Worm (Caenorhabditis elegans) whole organism, L4/young adult: ENCODE results near the gene R12B2.6.

Experiments used
- W03F9.2 ChIP-seq: fragments of 150-350 bp; optimal IDR thresholded peaks from 2 replicates; lab custom pipeline; 2014; ENCODE audit warnings: missing biosample characterization, missing genetic modification characterization
- dao-5 ChIP-seq: sonication (generic microtip); optimal IDR thresholded peaks from 2 replicates; lab custom pipeline; 2016; ENCODE audit warnings: missing genotype, missing genetic modification characterization, moderate library complexity, missing compliant biosample characterization
- him-1 ChIP-seq: sonication (generic microtip); optimal IDR thresholded peaks from 2 replicates; lab custom pipeline; 2016; ENCODE audit warnings: missing genotype, missing genetic modification reagents, missing genetic modification characterization, missing compliant biosample characterization

Gene R12B2.6

DNA sequence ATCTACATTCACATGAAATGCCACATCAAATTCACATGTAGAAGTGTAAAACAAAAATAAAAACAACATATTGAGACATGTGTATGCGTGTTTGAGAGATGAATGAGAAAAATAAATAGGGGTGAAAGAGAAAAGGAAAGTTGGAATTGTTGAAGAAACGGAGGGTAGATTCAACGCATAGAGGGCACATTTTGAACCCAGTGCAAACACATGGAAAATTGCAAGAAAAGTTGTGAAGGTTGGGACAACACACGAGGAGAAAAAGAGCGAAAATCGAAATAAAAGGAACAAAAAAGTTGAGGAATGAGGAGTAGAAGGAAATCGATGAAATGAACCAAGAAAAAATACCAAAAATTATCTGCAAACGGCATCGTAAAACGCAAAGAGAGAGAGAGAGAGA is 5.6 kb upstream of the R12B2.6 start:
- TF ChIP-seq dao-5 = no peak
- no peak for TF ChIP-seq W03F9.2
- TF ChIP-seq him-1 (tag; lab: Kevin White, UChicago) = no peak

- TF ChIP-seq W03F9.2 (no peak), dao-5 (no peak), him-1 (tag; lab: Kevin White, UChicago) (no peak)
Observed at ce11 chrIII:5839147-5839546, 5.2 kb upstream of the R12B2.6 start.

ce11 chrIII:5838159-5839046 is 4.5 kb upstream of the R12B2.6 start:
- TF ChIP-seq him-1 (tag; lab: Kevin White, UChicago) (no peak), W03F9.2 (no peak), dao-5 (no peak)

DNA sequence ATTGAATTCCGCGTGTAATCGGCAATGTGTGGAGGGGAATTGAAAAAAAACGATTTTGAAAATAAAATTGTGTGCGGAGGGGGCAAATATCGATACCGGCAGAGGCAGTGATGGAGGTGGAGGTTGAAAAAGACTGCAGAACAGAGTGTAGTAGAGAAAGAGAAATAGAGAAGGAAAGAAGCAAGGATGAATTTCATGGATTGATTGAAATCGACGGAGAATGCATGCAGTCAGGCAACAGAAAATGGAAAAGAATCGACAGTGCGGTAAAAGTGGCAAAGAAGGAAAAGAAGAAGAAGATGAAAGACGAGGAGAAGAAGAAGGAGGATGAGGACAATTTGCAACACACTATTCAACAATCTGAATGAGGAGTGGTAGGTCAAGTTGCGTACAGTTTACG is 2.9 kb upstream of the R12B2.6 start, which contains the start of gene W04D12.1:
Gene W04D12.1 (plus strand): TSS at position 111 of the 400 bp plus-strand sequence.
- TF ChIP-seq him-1 (tag; lab: Kevin White, UChicago) (no peak), W03F9.2 (no peak), dao-5 (no peak)

DNA sequence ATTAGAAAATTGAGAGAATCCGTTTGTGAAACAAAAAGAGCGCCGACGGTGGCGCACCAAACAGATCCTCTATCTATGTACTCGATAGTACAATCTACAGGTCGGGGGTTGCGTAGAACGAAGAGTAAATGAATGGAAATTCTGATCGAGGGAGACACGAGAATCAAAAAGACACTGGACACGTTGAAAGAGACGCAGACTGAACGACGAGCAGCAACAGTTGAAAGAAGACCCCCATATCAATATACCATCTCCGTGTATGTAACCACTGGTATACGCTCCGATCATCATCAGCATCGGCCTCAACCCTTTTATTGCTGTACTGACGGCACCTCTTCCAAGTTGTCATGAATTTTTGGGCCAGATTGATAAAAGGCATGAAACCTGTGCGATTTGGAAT is 2.3 kb upstream of the R12B2.6 start:
- TF ChIP-seq W03F9.2 (no peak), dao-5 (no peak), him-1 (tag; lab: Kevin White, UChicago) (no peak)

DNA sequence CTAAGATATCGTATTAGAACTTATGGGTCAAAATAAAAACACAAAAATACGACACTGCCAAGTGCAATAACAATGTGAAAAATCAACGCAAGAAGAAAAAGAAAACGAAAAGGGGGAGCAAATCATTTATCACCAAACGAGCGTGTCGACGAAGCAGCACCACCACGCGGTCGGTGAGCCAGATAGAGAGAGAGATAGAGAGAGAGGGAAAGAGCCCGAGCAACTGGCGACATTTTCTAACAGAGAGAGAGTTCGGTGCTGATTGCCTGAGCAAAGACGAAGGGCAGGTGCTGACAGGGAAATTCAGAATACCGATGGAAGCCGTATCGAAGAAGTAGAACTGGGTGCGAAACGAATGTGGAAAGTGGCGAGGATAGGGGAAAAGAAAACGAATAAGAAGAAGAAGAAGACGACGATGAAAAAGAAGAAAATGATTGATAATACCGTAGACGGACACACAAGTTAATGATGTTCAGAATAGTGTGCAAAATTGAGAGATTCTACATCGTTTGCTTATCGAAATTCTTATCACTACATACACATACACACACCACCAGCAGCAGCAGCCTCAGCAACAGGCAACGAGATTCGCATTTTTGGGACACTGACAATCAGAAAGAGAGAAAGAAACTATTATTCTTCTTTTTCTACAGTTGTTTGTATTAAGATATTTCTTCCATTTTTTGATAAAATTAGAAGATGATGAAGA is 1.4 kb upstream of the R12B2.6 start:
- TF ChIP-seq W03F9.2 = no peak
- no peak for TF ChIP-seq him-1 (tag; lab: Kevin White, UChicago)
- no peak for TF ChIP-seq dao-5

ce11 chrIII:5834663-5835062 is 710 bp upstream of the R12B2.6 start:
- TF ChIP-seq W03F9.2 (no peak), him-1 (tag; lab: Kevin White, UChicago) (no peak), dao-5 (no peak)

DNA sequence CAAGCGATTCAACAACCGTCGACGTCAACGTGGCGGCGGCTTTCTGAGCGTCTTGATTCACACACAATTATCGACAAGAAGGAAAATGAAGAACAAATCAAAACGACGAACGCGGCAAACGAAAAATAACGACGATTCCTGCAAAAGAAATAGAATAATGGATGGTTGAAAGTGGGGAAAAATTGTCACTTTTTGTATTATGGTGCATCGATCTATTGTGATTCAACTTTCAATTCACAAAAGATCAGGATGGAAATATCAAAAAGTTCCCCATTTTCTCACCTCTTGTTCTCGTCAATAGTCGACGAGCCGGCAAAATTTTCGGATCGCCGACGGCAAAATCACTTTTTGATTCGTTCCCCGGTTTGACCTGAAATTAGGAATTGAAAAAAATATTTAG is 577 bp downstream of the R12B2.6 start, which contains the start of the genes R12B2.13 and mdt-15:
Gene R12B2.13 (minus strand): TSS at position 101 of the 400 bp plus-strand sequence.
Gene mdt-15 (minus strand): TSS at position 376 of the 400 bp plus-strand sequence.
- TF ChIP-seq dao-5 (no peak), W03F9.2 (no peak), him-1 (tag; lab: Kevin White, UChicago) (no peak)

- TF ChIP-seq him-1 (tag; lab: Kevin White, UChicago) (no peak), W03F9.2 (no peak), dao-5 (no peak)
Observed at ce11 chrIII:5832442-5832841, 1.5 kb downstream of the R12B2.6 start.

- TF ChIP-seq him-1 (tag; lab: Kevin White, UChicago) (no peak), dao-5 (no peak), W03F9.2 (no peak)
Observed at ce11 chrIII:5828065-5828464, 5.9 kb downstream of the R12B2.6 start.

DNA sequence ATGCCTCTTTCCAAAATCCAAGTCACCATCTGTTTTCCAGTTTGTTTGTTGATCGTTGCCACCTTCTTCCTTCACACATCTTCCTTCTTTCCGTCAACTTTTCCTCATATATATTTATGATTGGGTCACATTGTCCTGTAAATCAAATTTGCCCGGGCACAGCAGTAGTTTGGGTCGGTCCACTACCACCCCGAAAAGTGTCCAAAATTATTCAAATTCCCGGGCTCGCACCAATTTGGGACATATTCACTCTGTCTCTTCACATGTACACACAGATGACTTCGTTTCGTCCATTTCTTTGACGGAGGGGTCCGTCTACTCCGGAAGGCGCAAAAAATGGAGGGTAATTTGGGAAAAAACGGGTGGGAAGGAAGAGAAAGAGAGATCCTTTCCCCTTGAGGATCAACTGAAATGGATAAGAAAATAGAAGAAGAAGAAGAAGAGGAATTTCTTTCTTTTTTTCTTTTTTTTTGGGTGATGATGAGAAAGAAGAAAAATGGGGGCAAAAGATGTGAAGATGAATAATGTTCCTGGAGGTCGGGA is 7.0 kb downstream of the R12B2.6 start:
- TF ChIP-seq him-1 (tag; lab: Kevin White, UChicago) = peak; percentile 39
- no peak for TF ChIP-seq W03F9.2

DNA sequence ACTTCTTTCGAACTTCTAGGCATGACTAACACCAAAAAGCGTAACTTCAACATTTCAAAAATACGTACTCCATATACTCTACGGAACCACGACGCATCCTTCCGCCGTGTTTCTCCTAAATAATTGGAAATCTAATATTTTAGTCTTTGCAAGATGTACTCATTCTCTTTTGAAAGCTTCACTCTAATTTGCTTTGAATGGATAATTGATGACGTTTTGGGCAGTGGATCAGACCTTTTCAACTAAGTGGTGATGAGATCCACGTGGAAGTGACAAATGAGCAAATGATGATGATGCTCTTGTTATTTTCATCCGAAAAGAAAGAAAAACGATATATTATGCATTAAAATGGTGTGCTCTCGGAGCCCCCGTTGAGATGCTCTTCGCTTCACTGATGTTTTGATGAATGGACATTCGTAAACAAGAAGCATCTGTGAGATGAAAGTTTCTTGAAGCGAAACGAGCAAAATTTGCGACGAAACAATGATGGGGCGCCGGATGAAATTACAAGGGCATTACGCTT is 9.4 kb downstream of the R12B2.6 start:
- TF ChIP-seq him-1 (tag; lab: Kevin White, UChicago) (no peak), dao-5 (no peak), W03F9.2 (no peak)

DNA sequence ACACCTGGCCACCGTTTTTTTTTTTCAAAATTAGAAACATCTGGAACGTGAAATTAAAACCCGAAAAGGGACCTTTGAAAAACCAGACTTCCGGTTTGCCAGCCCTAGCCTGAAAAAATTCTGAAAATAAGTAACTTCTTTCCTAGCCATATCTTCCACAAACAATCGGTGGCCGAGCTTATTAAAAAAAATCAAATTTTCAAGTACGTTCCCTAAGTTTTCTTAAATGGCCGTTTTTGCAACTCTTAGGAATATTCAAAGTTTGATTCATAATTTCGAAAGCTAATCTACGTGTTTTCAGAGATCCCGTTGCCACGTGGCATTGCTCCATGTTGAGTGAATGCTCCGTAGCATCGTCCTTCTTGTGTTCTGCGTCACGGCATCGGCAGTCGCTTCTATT is 10.3 kb downstream of the R12B2.6 start, which contains the start of gene R12B2.8:
Gene R12B2.8 (plus strand): TSS at position 301 of the 400 bp plus-strand sequence.
- TF ChIP-seq dao-5 (no peak), him-1 (tag; lab: Kevin White, UChicago) (no peak), W03F9.2 (no peak)

DNA sequence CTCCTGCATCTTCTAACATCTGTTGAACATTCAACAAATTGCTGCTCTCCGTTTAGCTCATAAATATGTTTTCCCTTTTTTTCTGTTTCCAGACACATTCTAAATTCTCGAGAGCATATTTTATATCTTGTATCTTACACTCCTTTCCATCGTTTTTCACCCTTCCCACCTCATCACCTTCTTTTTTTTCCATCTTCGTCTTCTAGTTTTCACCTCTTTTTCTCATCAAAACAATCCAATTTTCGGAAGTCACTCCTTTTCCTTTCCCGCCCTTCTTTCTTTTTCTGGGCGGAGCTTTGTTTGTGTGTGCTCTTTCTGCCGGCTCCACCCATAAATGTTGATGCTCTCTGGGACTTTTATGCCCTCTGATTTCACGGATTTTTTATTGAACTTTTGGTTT is 11.1 kb downstream of the R12B2.6 start:
- TF ChIP-seq him-1 (tag; lab: Kevin White, UChicago) = no peak
- TF ChIP-seq W03F9.2 = no peak
- TF ChIP-seq dao-5 = no peak
